Fruit fly (Drosophila melanogaster): ENCODE measurements around the gene Pitslre.

The Pitslre gene

DNA sequence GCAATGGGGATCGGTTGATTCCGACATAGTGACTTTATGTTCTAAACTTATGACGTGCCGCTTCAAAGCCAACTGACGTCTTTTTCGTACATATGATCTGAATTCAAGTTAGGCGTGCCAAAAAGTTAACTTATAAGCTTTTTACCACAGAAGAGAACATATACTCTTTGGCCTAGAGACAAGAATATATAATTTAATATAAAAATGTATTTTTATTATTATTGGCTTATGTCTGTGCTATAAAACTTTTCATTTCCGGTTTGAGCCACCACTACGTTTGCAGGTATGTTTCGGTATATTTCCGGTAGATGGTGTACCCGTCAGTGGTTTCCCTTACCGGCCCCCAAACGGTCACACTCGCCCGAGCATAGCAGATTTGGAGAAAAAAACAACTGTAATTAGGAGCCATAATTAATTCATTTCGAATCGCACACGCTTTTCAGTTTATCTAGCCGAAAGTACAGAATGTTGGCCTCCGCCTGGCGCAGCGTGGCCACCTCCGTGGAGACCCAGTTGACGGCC is 27.1 kb downstream of the Pitslre start, which contains the start of the genes CG3698 and tzn (continued):
- TF ChIP-seq MTF-1 (GFP tag; optimal IDR thresholded peaks at IDR 0.05; ENCODE audit: borderline replicate concordance) (peak; percentile 98), CG14710 (tag; optimal IDR thresholded peaks at IDR 0.05) (peak; percentile 93), CG2120 (GFP tag; optimal IDR thresholded peaks at IDR 0.05) (peak; percentile 63), her (GFP tag; optimal IDR thresholded peaks at IDR 0.05) (peak; percentile 79), NC2α (GFP tag; optimal IDR thresholded peaks at IDR 0.05) (peak; percentile 66), insv (GFP tag; optimal IDR thresholded peaks at IDR 0.05) (peak in 1 of 2 experiments; percentile 81), D19B (GFP tag; optimal IDR thresholded peaks at IDR 0.05) (peak; percentile 86), Ets65A (GFP tag) (peak; percentile 100), CG9609 (GFP tag; optimal IDR thresholded peaks at IDR 0.05) (peak; percentile 82), CG32772 (GFP tag; IDR thresholded peaks at IDR 0.05) (peak; percentile 92), CG3163 (GFP tag; optimal IDR thresholded peaks at IDR 0.05) (peak; percentile 58), sqz (GFP tag; optimal IDR thresholded peaks at IDR 0.05) (no peak), CG12659 (GFP tag; optimal IDR thresholded peaks at IDR 0.05) (peak; percentile 96), Bgb (GFP tag; IDR thresholded peaks at IDR 0.05; ENCODE audit: partially characterized antibody) (no peak), ham (GFP tag; IDR thresholded peaks at IDR 0.05) (peak; percentile 86), CG15514 (GFP tag; optimal IDR thresholded peaks at IDR 0.05) (peak; percentile 94), wek (GFP tag; optimal IDR thresholded peaks at IDR 0.05) (peak; percentile 87), twi (tag; optimal IDR thresholded peaks at IDR 0.05) (peak; percentile 84), ash1 (GFP tag; optimal IDR thresholded peaks at IDR 0.05) (peak; percentile 96), ci (GFP tag; IDR thresholded peaks at IDR 0.05) (peak; percentile 99), h (optimal IDR thresholded peaks at IDR 0.05) (no peak), org-1 (GFP tag; optimal IDR thresholded peaks at IDR 0.05) (peak; percentile 90), fd96Cb (tag; optimal IDR thresholded peaks at IDR 0.05) (peak; percentile 79), unpg (GFP tag; optimal IDR thresholded peaks at IDR 0.05) (peak; percentile 93), gt (GFP tag; IDR thresholded peaks at IDR 0.05) (peak; percentile 89), Dp (GFP tag; optimal IDR thresholded peaks at IDR 0.05) (peak; percentile 57), CG7357 (GFP tag; IDR thresholded peaks at IDR 0.05) (peak; percentile 78; the same call in 2 of the 3 replicates), CG8478 (optimal IDR thresholded peaks at IDR 0.05) (no peak), Oaz (GFP tag; IDR thresholded peaks at IDR 0.05) (peak; percentile 94), hb (GFP tag; IDR thresholded peaks at IDR 0.05; ENCODE audit: partially characterized antibody) (no peak), CG1233 (GFP tag; optimal IDR thresholded peaks at IDR 0.05) (peak; percentile 97), CG13894 (tag; optimal IDR thresholded peaks at IDR 0.05) (no peak), C15 (GFP tag; IDR thresholded peaks at IDR 0.05) (peak; percentile 92), run (tag; optimal IDR thresholded peaks at IDR 0.05) (peak; percentile 60), bbx (GFP tag; IDR thresholded peaks at IDR 0.05; ENCODE audit: partially characterized antibody) (no peak), CG10565 (GFP tag; optimal IDR thresholded peaks at IDR 0.05) (peak; percentile 75), lbe (GFP tag; optimal IDR thresholded peaks at IDR 0.05) (no peak), Ada2b (GFP tag; IDR thresholded peaks at IDR 0.05) (peak; percentile 82), mam (GFP tag; optimal IDR thresholded peaks at IDR 0.05) (peak; percentile 76), CG13287 (GFP tag; IDR thresholded peaks at IDR 0.05; ENCODE audit: partially characterized antibody) (peak; percentile 43; the same call in 1 of the 2 replicates), inv (GFP tag; IDR thresholded peaks at IDR 0.05; ENCODE audit: partially characterized antibody) (no peak), dan (GFP tag; IDR thresholded peaks at IDR 0.05) (no peak), cwo (GFP tag; optimal IDR thresholded peaks at IDR 0.05) (no peak), crol (GFP tag; IDR thresholded peaks at IDR 0.05) (peak; percentile 54), CG15479 (GFP tag; optimal IDR thresholded peaks at IDR 0.05) (peak; percentile 12), Fer3 (tag; optimal IDR thresholded peaks at IDR 0.05) (peak; percentile 92), dmrt11E (tag; optimal IDR thresholded peaks at IDR 0.05) (peak; percentile 89), CG12942 (GFP tag; optimal IDR thresholded peaks at IDR 0.05) (peak; percentile 89), Elba2 (GFP tag; optimal IDR thresholded peaks at IDR 0.05) (peak; percentile 57), sens (GFP tag) (peak; percentile 92), CG17568 (GFP tag; optimal IDR thresholded peaks at IDR 0.05) (no peak)

All from whole organism, embryonic.